Worm (Caenorhabditis elegans) whole organism, late embryonic: ENCODE results near the gene F28C6.5.

Experiments used
- F13H6.1 ChIP-seq: sonication (generic microtip); optimal IDR thresholded peaks from 2 replicates; lab custom pipeline; 2016; ENCODE audit warnings: missing genetic modification characterization, missing compliant biosample characterization
- dve-1 ChIP-seq: sonication (generic microtip); optimal IDR thresholded peaks from 2 replicates; lab custom pipeline; 2017; ENCODE audit warnings: antibody characterized with exemption, mild to moderate bottlenecking, missing genetic modification characterization, missing compliant biosample characterization
- ets-4 ChIP-seq: sonication (generic microtip); optimal IDR thresholded peaks from 2 replicates; lab custom pipeline; 2016; ENCODE audit warnings: missing genetic modification characterization, missing compliant biosample characterization
- fkh-10 ChIP-seq: fragments of 150-350 bp; optimal IDR thresholded peaks from 2 replicates; lab custom pipeline; 2014; ENCODE audit warnings: missing biosample characterization, missing genetic modification reagents, missing genetic modification characterization
- nhr-11 ChIP-seq: fragments of 150-350 bp; optimal IDR thresholded peaks from 2 replicates; lab custom pipeline; 2014; ENCODE audit warnings: missing biosample characterization, missing genetic modification characterization
- pros-1 ChIP-seq: fragments of 150-350 bp; optimal IDR thresholded peaks from 2 replicates; lab custom pipeline; 2014; ENCODE audit warnings: missing biosample characterization, missing genetic modification reagents, missing genetic modification characterization
- syd-9 ChIP-seq: sonication (generic microtip); optimal IDR thresholded peaks from 2 replicates; lab custom pipeline; 2016; ENCODE audit warnings: mild to moderate bottlenecking, missing genetic modification characterization, moderate library complexity, missing compliant biosample characterization
- ttx-3 ChIP-seq: sonication (generic microtip); optimal IDR thresholded peaks from 2 replicates; lab custom pipeline; 2016; ENCODE audit warnings: missing genetic modification reagents, missing genetic modification characterization, missing compliant biosample characterization
- unc-55 ChIP-seq: sonication (generic microtip); optimal IDR thresholded peaks from 2 replicates; lab custom pipeline; 2017; ENCODE audit warnings: missing biosample characterization, missing genetic modification reagents, missing genetic modification characterization
- zip-5 ChIP-seq: sonication (generic microtip); optimal IDR thresholded peaks from 2 replicates; lab custom pipeline; 2016; ENCODE audit warnings: missing genetic modification characterization, missing compliant biosample characterization

DNA sequence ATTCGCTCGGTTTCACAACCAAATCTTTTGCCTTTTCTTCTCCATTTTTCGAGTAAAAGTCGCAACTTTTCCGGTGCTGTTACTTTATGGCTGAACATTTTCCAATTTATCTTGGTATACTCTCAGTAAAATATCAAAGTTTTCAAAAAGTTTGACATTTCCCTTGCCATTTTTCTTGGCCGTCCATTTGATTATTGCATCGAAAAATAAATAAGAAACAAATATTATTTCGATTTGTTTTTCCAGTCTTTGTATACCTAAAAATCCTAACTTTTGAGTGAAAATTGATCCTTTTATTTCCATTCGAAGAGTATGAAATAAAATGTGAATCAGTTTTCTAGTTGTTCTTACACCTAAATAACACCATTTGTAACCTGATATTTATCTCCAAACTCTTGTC lies 47.1 kb downstream of the F28C6.5 start:
- TF ChIP-seq fkh-10 (GFP tag; lab: Kevin White, UChicago) (no peak), unc-55 (GFP tag; lab: Kevin White, UChicago) (no peak), ttx-3 (tag; lab: Kevin White, UChicago) (no peak), zip-5 (no peak), pros-1 (no peak), dve-1 (tag; lab: Kevin White, UChicago) (no peak), ets-4 (tag; lab: Kevin White, UChicago) (no peak), syd-9 (no peak), nhr-11 (tag; lab: Kevin White, UChicago) (no peak), F13H6.1 (tag; lab: Kevin White, UChicago) (no peak)
